Fruit fly (Drosophila melanogaster): ENCODE data around the gene Actn.

- TF ChIP-seq usp (GFP tag; optimal IDR thresholded peaks at IDR 0.05) (no peak), psq (optimal IDR thresholded peaks at IDR 0.05) (no peak)
These were observed 1.7 kb upstream of the Actn start, which contains the start of gene CG4325 for dm6 chrX:2043660-2044397.

Measured in whole organism.